Worm (Caenorhabditis elegans) whole organism, mixed stage, embryonic: ENCODE data around the gene Y38C1BA.1.

Experiments used
- bed-3 ChIP-seq: fragments of 200-800 bp; sonication (Bioruptor generic); optimal IDR thresholded peaks from 3 replicates; lab custom pipeline; 2018; ENCODE audit warnings: mild to moderate bottlenecking, missing genetic modification characterization, moderate library complexity, missing compliant biosample characterization
- ceh-83 ChIP-seq: fragments of 200-800 bp; sonication (Bioruptor generic); optimal IDR thresholded peaks from 2 replicates; lab custom pipeline; 2018; ENCODE audit warnings: mild to moderate bottlenecking, missing genetic modification characterization, missing compliant biosample characterization
- ces-1 ChIP-seq: fragments of 150-350 bp; optimal IDR thresholded peaks from 2 replicates; lab custom pipeline; 2014; ENCODE audit warnings: missing biosample characterization, missing genetic modification reagents, missing genetic modification characterization
- mep-1 ChIP-seq: fragments of 150-350 bp; optimal IDR thresholded peaks from 2 replicates; lab custom pipeline; 2017; ENCODE audit warnings: missing biosample characterization, missing genetic modification reagents, missing genetic modification characterization, inconsistent platforms
- nhr-12 ChIP-seq: fragments of 150-350 bp; optimal IDR thresholded peaks from 2 replicates; lab custom pipeline; 2014; ENCODE audit warnings: missing biosample characterization, missing genetic modification characterization
- nhr-237 ChIP-seq: fragments of 150-350 bp; optimal IDR thresholded peaks from 2 replicates; lab custom pipeline; 2014; ENCODE audit warnings: missing biosample characterization, missing genetic modification characterization
- nhr-28 ChIP-seq: fragments of 150-350 bp; optimal IDR thresholded peaks from 2 replicates; lab custom pipeline; 2014; ENCODE audit warnings: missing biosample characterization, missing genetic modification characterization
- nhr-76 ChIP-seq: sonication (generic microtip); optimal IDR thresholded peaks from 2 replicates; lab custom pipeline; 2017; ENCODE audit warnings: missing biosample characterization, missing genetic modification characterization
- pha-4 ChIP-seq: fragments of 150-350 bp; optimal IDR thresholded peaks from 2 replicates; lab custom pipeline; 2018; ENCODE audit warnings: missing biosample characterization, missing genetic modification reagents, missing genetic modification characterization
- snpc-4 ChIP-seq: fragments of 150-350 bp; optimal IDR thresholded peaks from 2 replicates; lab custom pipeline; 2014; ENCODE audit warnings: missing biosample characterization, missing genetic modification characterization
- unc-62 ChIP-seq: fragments of 150-350 bp; optimal IDR thresholded peaks from 2 replicates; lab custom pipeline; 2014; ENCODE audit warnings: missing biosample characterization, missing genetic modification reagents, missing genetic modification characterization
- ztf-11 ChIP-seq: fragments of 150-350 bp; optimal IDR thresholded peaks from 2 replicates; lab custom pipeline; 2014; ENCODE audit warnings: missing biosample characterization, missing genetic modification characterization

ce11 chrIV:1834242-1834641 lies 30.5 kb upstream of the Y38C1BA.1 start, which contains the start of gene ccm-2:
- TF ChIP-seq ces-1 (GFP tag; lab: Kevin White, UChicago) (no peak), mep-1 (no peak), unc-62 (GFP tag; lab: Kevin White, UChicago) (no peak), nhr-76 (tag; lab: Kevin White, UChicago) (no peak), nhr-28 (tag; lab: Kevin White, UChicago) (no peak), ceh-83 (no peak), snpc-4 (no peak), nhr-12 (tag; lab: Kevin White, UChicago) (no peak), pha-4 (tag; lab: Kevin White, UChicago) (no peak), ztf-11 (tag; lab: Kevin White, UChicago) (no peak), bed-3 (GFP tag; lab: Kevin White, UChicago) (no peak), nhr-237 (tag; lab: Kevin White, UChicago) (no peak)
